Fruit fly (Drosophila melanogaster) whole organism, embryonic: ENCODE measurements around the gene Vti1a.

Experiments
- B-H1 ChIP-seq: fragments of 200-800 bp; sonication (Bioruptor generic); IDR thresholded peaks from 3 replicates; pipeline ENCODE4 v1.3.6; 2022; ENCODE audit warnings: missing biosample characterization, missing genetic modification characterization
- BtbVII ChIP-seq: fragments of 200-800 bp; sonication (Bioruptor generic); optimal IDR thresholded peaks from 3 replicates; lab custom pipeline; 2017; ENCODE audit warnings: missing biosample characterization, mild to moderate bottlenecking, missing genetic modification characterization
- C15 ChIP-seq: fragments of 200-800 bp; sonication (Bioruptor generic); IDR thresholded peaks from 3 replicates; pipeline ENCODE4 v1.3.6; 2022; ENCODE audit warnings: missing biosample characterization, missing genetic modification characterization
- CG11695 ChIP-seq: fragments of 200-800 bp; sonication (Bioruptor generic); IDR thresholded peaks from 3 replicates; pipeline ENCODE4 v1.3.6; 2022; ENCODE audit warnings: missing biosample characterization, missing genetic modification characterization
- CG13624 ChIP-seq: fragments of 200-800 bp; sonication (Bioruptor generic); optimal IDR thresholded peaks from 2 replicates; lab custom pipeline; 2016; ENCODE audit warnings: missing biosample characterization, missing genetic modification characterization
- CG14667 ChIP-seq: fragments of 200-800 bp; sonication (Bioruptor generic); IDR thresholded peaks from 2 replicates; pipeline ENCODE4 v1.3.6; 2022; ENCODE audit warnings: missing biosample characterization, missing genetic modification characterization
- CG15073 ChIP-seq: fragments of 200-800 bp; sonication (Bioruptor generic); optimal IDR thresholded peaks from 2 replicates; lab custom pipeline; 2016; ENCODE audit warnings: missing biosample characterization, missing genetic modification characterization
- CG15269 ChIP-seq: fragments of 200-800 bp; sonication (Bioruptor generic); optimal IDR thresholded peaks from 2 replicates; lab custom pipeline; 2018; ENCODE audit warnings: missing biosample characterization, mild to moderate bottlenecking, missing genetic modification characterization, moderate library complexity
- CG1602 ChIP-seq: fragments of 200-800 bp; sonication (Bioruptor generic); optimal IDR thresholded peaks from 3 replicates; lab custom pipeline; 2016; ENCODE audit warnings: missing biosample characterization, missing genetic modification characterization
- CG18476 ChIP-seq: fragments of 200-800 bp; sonication (Bioruptor generic); optimal IDR thresholded peaks from 2 replicates; lab custom pipeline; 2016; ENCODE audit warnings: missing biosample characterization, mild to moderate bottlenecking, missing genetic modification characterization
- CG2120 ChIP-seq: fragments of 200-800 bp; sonication (Bioruptor generic); optimal IDR thresholded peaks from 3 replicates; lab custom pipeline; 2016; ENCODE audit warnings: missing biosample characterization, missing genetic modification characterization
- CG2199 ChIP-seq: fragments of 200-800 bp; sonication (Bioruptor generic); IDR thresholded peaks from 3 replicates; pipeline ENCODE4 v1.3.6; 2022; ENCODE audit warnings: missing biosample characterization, missing genetic modification characterization
- CG4730 ChIP-seq: fragments of 200-800 bp; sonication (Bioruptor generic); IDR thresholded peaks from 2 replicates; pipeline ENCODE4 v1.3.6; 2022; ENCODE audit warnings: missing biosample characterization, missing genetic modification characterization
- CG6813 ChIP-seq: fragments of 200-800 bp; sonication (Bioruptor generic); optimal IDR thresholded peaks from 2 replicates; lab custom pipeline; 2017; ENCODE audit warnings: missing biosample characterization, missing genetic modification characterization, mild to moderate bottlenecking, moderate library complexity, missing genetic modification reagents
- CG7839 ChIP-seq: fragments of 200-800 bp; sonication (Bioruptor generic); optimal IDR thresholded peaks from 3 replicates; lab custom pipeline; 2018; ENCODE audit warnings: missing biosample characterization, mild to moderate bottlenecking, missing genetic modification characterization, moderate library complexity
- Dip2 ChIP-seq: fragments of 200-800 bp; sonication (Bioruptor generic); IDR thresholded peaks from 2 replicates; pipeline ENCODE4 v1.3.6; 2022; ENCODE audit warnings: missing biosample characterization, missing genetic modification characterization
- Doc2 ChIP-seq: fragments of 200-800 bp; sonication (Bioruptor generic); IDR thresholded peaks from 2 replicates; pipeline ENCODE4 v1.3.6; 2022; ENCODE audit warnings: missing biosample characterization, missing genetic modification characterization
- E2f1 ChIP-seq: fragments of 200-800 bp; sonication (Bioruptor generic); IDR thresholded peaks from 2 replicates; pipeline ENCODE4 v1.3.6; 2022; ENCODE audit warnings: missing biosample characterization, missing genetic modification characterization
- Hr78 ChIP-seq, 2 experiments: fragments of 200-800 bp in 1 of 2; fragments of >200 bp in 1 of 2; sonication (Bioruptor generic) in 1 of 2; optimal IDR thresholded peaks; 2 replicates each; lab custom pipeline; 2017 to 2019; ENCODE audit warnings: missing biosample characterization in 2 of 2, missing genetic modification characterization in 2 of 2, mild to moderate bottlenecking in 1 of 2, moderate library complexity in 1 of 2
- MTF-1 ChIP-seq: fragments of 200-800 bp; sonication (Bioruptor generic); optimal IDR thresholded peaks from 2 replicates; lab custom pipeline; 2018; ENCODE audit warnings: missing biosample characterization, mild to moderate bottlenecking, missing genetic modification characterization, borderline replicate concordance
- Med ChIP-seq: fragments of 200-800 bp; sonication (Bioruptor generic); peaks from one replicate; lab custom pipeline; 2016; ENCODE audit warnings: missing biosample characterization, missing genetic modification characterization, mild to moderate bottlenecking, inconsistent platforms, moderate library complexity
- Mes4 ChIP-seq: fragments of 200-800 bp; sonication (Bioruptor generic); optimal IDR thresholded peaks from 2 replicates; lab custom pipeline; 2016; ENCODE audit warnings: missing biosample characterization, missing genetic modification characterization
- Mrtf ChIP-seq: fragments of 200-800 bp; sonication (Bioruptor generic); IDR thresholded peaks from 3 replicates; pipeline ENCODE4 v1.3.6; 2022; ENCODE audit warnings: missing biosample characterization, missing genetic modification characterization
- Nf-YB ChIP-seq: fragments of 200-800 bp; sonication (Bioruptor generic); optimal IDR thresholded peaks from 3 replicates; lab custom pipeline; 2019; ENCODE audit warnings: missing biosample characterization, mild to moderate bottlenecking, missing genetic modification characterization, moderate library complexity
- NfI ChIP-seq: fragments of 200-800 bp; sonication (Bioruptor generic); optimal IDR thresholded peaks from 3 replicates; lab custom pipeline; 2018; ENCODE audit warnings: missing biosample characterization, mild to moderate bottlenecking, missing genetic modification characterization, moderate library complexity
- Sin3A ChIP-seq: fragments of >200 bp; optimal IDR thresholded peaks from 2 replicates; lab custom pipeline; 2018
- Sox102F ChIP-seq: fragments of 200-800 bp; sonication (Bioruptor generic); optimal IDR thresholded peaks from 2 replicates; lab custom pipeline; 2018; ENCODE audit warnings: missing biosample characterization, mild to moderate bottlenecking, missing genetic modification characterization, moderate library complexity
- Taf1 ChIP-seq: fragments of 200-800 bp; sonication (Bioruptor generic); IDR thresholded peaks from 2 replicates; pipeline ENCODE4 v1.3.6; 2022; ENCODE audit warnings: missing biosample characterization, missing genetic modification characterization
- abd-A ChIP-seq: fragments of 200-800 bp; sonication (Bioruptor generic); optimal IDR thresholded peaks from 3 replicates; lab custom pipeline; 2019; ENCODE audit warnings: missing biosample characterization, mild to moderate bottlenecking, missing genetic modification characterization, moderate library complexity
- al ChIP-seq: fragments of 200-800 bp; sonication (Bioruptor generic); IDR thresholded peaks from 2 replicates; pipeline ENCODE4 v1.3.6; 2022; ENCODE audit warnings: missing biosample characterization, missing genetic modification characterization
- ara ChIP-seq: fragments of 200-800 bp; sonication (Bioruptor generic); IDR thresholded peaks from 2 replicates; pipeline ENCODE4 v1.3.6; 2022; ENCODE audit warnings: missing biosample characterization, missing genetic modification characterization
- bab2 ChIP-seq: fragments of 200-800 bp; sonication (Bioruptor generic); optimal IDR thresholded peaks from 2 replicates; lab custom pipeline; 2016; ENCODE audit warnings: missing biosample characterization, missing genetic modification characterization
- bsh ChIP-seq, 2 experiments: fragments of 200-800 bp; sonication (Bioruptor generic); optimal IDR thresholded peaks; 2 replicates each; lab custom pipeline; 2017 to 2018; ENCODE audit warnings: mild to moderate bottlenecking in 2 of 2, missing biosample characterization in 2 of 2, missing genetic modification characterization in 2 of 2, moderate library complexity in 1 of 2
- chif ChIP-seq, 2 experiments: fragments of 200-800 bp; sonication (Bioruptor generic); optimal IDR thresholded peaks; 3 replicates each; lab custom pipeline; 2016; ENCODE audit warnings: missing biosample characterization in 2 of 2, missing genetic modification characterization in 2 of 2
- crp ChIP-seq, 2 experiments: fragments of 200-800 bp; sonication (Bioruptor generic); optimal IDR thresholded peaks; 2 replicates in 1 of 2; 3 replicates in 1 of 2; lab custom pipeline; 2017; ENCODE audit warnings: missing biosample characterization in 2 of 2, missing genetic modification characterization in 2 of 2, mild to moderate bottlenecking in 1 of 2, moderate library complexity in 1 of 2
- dm ChIP-seq: fragments of 200-800 bp; sonication (Bioruptor generic); optimal IDR thresholded peaks from 3 replicates; lab custom pipeline; 2016; ENCODE audit warnings: missing biosample characterization, missing genetic modification characterization
- eve ChIP-seq, 2 experiments: fragments of >200 bp; optimal IDR thresholded peaks; 2 replicates each; lab custom pipeline; 2017; ENCODE audit warnings: missing biosample characterization in 2 of 2, missing genetic modification characterization in 2 of 2
- exex ChIP-seq: fragments of 200-800 bp; sonication (Bioruptor generic); optimal IDR thresholded peaks from 4 replicates; lab custom pipeline; 2018; ENCODE audit warnings: missing biosample characterization, mild to moderate bottlenecking, missing genetic modification characterization, moderate library complexity
- hth ChIP-seq: fragments of >200 bp; optimal IDR thresholded peaks from 2 replicates; lab custom pipeline; 2017; ENCODE audit warnings: inconsistent platforms
- jigr1 ChIP-seq: fragments of 200-800 bp; sonication (Bioruptor generic); IDR thresholded peaks from 3 replicates; pipeline ENCODE4 v1.3.6; 2022; ENCODE audit warnings: missing biosample characterization, missing genetic modification characterization
- kah ChIP-seq: fragments of 200-800 bp; sonication (Bioruptor generic); optimal IDR thresholded peaks from 2 replicates; lab custom pipeline; 2018; ENCODE audit warnings: missing biosample characterization, mild to moderate bottlenecking, missing genetic modification characterization
- lmd ChIP-seq: fragments of 200-800 bp; sonication (Bioruptor generic); IDR thresholded peaks from 2 replicates; pipeline ENCODE4 v1.3.6; 2022; ENCODE audit warnings: missing biosample characterization, missing genetic modification characterization
- nerfin-2 ChIP-seq: fragments of 200-800 bp; sonication (Bioruptor generic); IDR thresholded peaks from 2 replicates; pipeline ENCODE4 v1.3.6; 2022; ENCODE audit warnings: missing biosample characterization, missing genetic modification characterization; ENCODE audit not compliant: partially characterized antibody
- nmo ChIP-seq: fragments of 200-800 bp; sonication (Bioruptor generic); optimal IDR thresholded peaks from 2 replicates; lab custom pipeline; 2018; ENCODE audit warnings: missing biosample characterization, mild to moderate bottlenecking, missing genetic modification characterization, moderate library complexity
- oc ChIP-seq: fragments of 200-800 bp; sonication (Bioruptor generic); optimal IDR thresholded peaks from 2 replicates; lab custom pipeline; 2018; ENCODE audit warnings: missing biosample characterization, mild to moderate bottlenecking, missing genetic modification characterization, moderate library complexity
- onecut ChIP-seq: fragments of 200-800 bp; sonication (Bioruptor generic); IDR thresholded peaks from 2 replicates; pipeline ENCODE4 v1.3.6; 2022; ENCODE audit warnings: missing biosample characterization, missing genetic modification characterization
- prd ChIP-seq, 3 experiments: fragments of >200 bp in 2 of 3; fragments of 200-800 bp in 1 of 3; sonication (Bioruptor generic) in 1 of 3; optimal IDR thresholded peaks in 2 of 3; IDR thresholded peaks in 1 of 3; 2 replicates in 2 of 3; 3 replicates in 1 of 3; pipeline versions ENCODE4 v1.3.6 to Lab custom; 2017 to 2022; ENCODE audit warnings: missing biosample characterization in 1 of 3, missing genetic modification characterization in 1 of 3
- sisA ChIP-seq: fragments of 200-800 bp; sonication (Bioruptor generic); IDR thresholded peaks from 2 replicates; pipeline ENCODE4 v1.3.6; 2022; ENCODE audit warnings: missing biosample characterization, missing genetic modification characterization
- slbo ChIP-seq: fragments of 200-800 bp; sonication (Bioruptor generic); IDR thresholded peaks from 2 replicates; pipeline ENCODE4 v1.3.6; 2022; ENCODE audit warnings: missing biosample characterization, missing genetic modification characterization
- tx ChIP-seq: fragments of 200-800 bp; sonication (Bioruptor generic); optimal IDR thresholded peaks from 2 replicates; lab custom pipeline; 2016; ENCODE audit warnings: missing biosample characterization, missing genetic modification characterization

The Vti1a gene

DNA sequence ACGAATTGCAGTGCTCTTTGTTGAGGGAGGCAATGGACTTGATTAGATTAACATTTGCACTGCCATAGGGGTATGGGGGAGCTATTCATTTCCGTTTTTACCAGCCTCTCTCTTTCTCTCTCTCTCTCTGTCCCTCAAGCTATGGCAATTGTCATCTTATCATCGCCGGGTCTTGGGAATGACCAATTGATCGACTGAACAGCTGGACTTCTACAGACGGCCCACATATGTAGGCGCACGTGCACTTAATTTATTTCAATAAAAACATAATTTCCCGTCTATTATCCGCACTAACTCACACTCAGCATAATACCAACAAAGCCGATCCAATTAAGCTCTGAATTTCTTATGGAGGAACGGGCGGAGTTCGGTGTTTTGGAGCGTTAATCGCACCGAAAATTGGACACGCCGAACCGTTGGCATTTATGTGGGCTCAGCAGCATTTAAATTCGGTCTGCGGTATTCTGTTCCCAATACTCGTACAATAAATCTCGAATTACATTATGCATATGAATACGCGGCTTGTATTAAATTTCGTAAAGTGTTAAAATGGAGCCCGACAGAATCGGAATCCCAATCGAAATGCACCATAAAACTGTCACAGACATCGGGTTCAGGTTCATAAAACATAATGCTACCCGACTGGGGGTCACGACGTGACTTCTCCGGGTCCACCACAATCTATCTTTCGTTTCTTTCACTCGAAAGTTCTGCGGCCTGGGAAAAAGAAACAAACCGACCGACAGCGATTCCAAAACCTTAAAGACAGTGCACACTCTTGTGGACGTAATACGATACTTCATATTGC, 31.1 kb upstream of the Vti1a start (continued):
- no peak for TF ChIP-seq BtbVII (GFP tag; lab: Kevin White, UChicago)
- TF ChIP-seq CG6813 (GFP tag; lab: Kevin White, UChicago) = no peak
- TF ChIP-seq Nf-YB (GFP tag; lab: Kevin White, UChicago) = no peak
- no peak for TF ChIP-seq Dip2 (GFP tag; lab: Robert Waterston, UW)
- TF ChIP-seq CG1602 (GFP tag; lab: Kevin White, UChicago) = no peak
- no peak for TF ChIP-seq sisA (GFP tag; lab: Robert Waterston, UW)
- no peak for TF ChIP-seq E2f1 (GFP tag; lab: Robert Waterston, UW)
- no peak for TF ChIP-seq CG18476 (GFP tag; lab: Kevin White, UChicago)
- no peak for TF ChIP-seq Taf1 (GFP tag; lab: Robert Waterston, UW)
- TF ChIP-seq Sin3A (lab: Kevin White, UChicago) = no peak
- no peak for TF ChIP-seq al (GFP tag; lab: Robert Waterston, UW)
- no peak for TF ChIP-seq CG2199 (GFP tag; lab: Robert Waterston, UW)
- TF ChIP-seq abd-A (tag; lab: Kevin White, UChicago) = peak; percentile 83
- TF ChIP-seq hth (lab: Kevin White, UChicago) = no peak
- no peak for TF ChIP-seq eve (GFP tag; optimal IDR thresholded peaks at IDR 0.05; lab: Kevin White, UChicago)
- no peak for TF ChIP-seq slbo (GFP tag; lab: Robert Waterston, UW)
- TF ChIP-seq nerfin-2 (GFP tag; lab: Robert Waterston, UW) = no peak
- no peak for TF ChIP-seq dm (GFP tag; lab: Kevin White, UChicago)
- no peak for TF ChIP-seq crp (GFP tag; optimal IDR thresholded peaks at IDR 0.05; lab: Kevin White, UChicago)
- peak in 1 of 2 experiments; percentile 53 for TF ChIP-seq Hr78 (GFP tag; optimal IDR thresholded peaks at IDR 0.05; lab: Kevin White, UChicago)
- TF ChIP-seq MTF-1 = no peak
- no peak for TF ChIP-seq CG15073 (GFP tag; lab: Kevin White, UChicago)
- TF ChIP-seq CG15269 (tag; lab: Kevin White, UChicago) = no peak
- TF ChIP-seq tx (GFP tag; lab: Kevin White, UChicago) = no peak
- peak; percentile 82 for TF ChIP-seq oc (tag; lab: Kevin White, UChicago)
- TF ChIP-seq lmd (GFP tag; lab: Robert Waterston, UW) = no peak
- no peak for TF ChIP-seq C15 (GFP tag; lab: Robert Waterston, UW)
- TF ChIP-seq bsh (GFP tag; optimal IDR thresholded peaks at IDR 0.05; lab: Kevin White, UChicago) = no peak
- no peak for TF ChIP-seq CG11695 (GFP tag; lab: Robert Waterston, UW)
- no peak for TF ChIP-seq CG14667
- TF ChIP-seq bab2 (GFP tag; lab: Kevin White, UChicago) = no peak
- no peak for TF ChIP-seq jigr1
- TF ChIP-seq CG4730 = no peak
- TF ChIP-seq onecut (GFP tag; lab: Robert Waterston, UW) = no peak

DNA sequence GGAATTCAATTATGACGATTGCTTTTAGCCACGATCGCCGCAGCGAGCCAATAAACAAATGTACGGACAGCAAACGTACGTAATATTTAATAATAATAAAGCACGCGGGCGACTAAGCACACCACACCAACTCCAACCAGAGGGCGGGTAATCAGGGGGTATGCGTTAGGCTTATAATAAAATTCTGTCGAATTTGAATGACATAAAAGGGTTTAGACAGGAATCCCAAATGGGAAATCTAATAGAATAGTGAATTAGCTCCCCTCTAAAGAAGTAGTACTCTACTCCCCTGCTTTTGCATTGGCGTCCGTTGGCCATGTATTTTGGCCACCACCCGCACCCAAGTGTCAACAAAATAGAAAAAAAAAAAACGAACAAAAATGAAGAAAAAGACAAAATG, 29.7 kb upstream of the Vti1a start:
- TF ChIP-seq CG2120 (GFP tag; lab: Kevin White, UChicago) (peak; percentile 3), CG18476 (GFP tag; lab: Kevin White, UChicago) (no peak), nerfin-2 (GFP tag; lab: Robert Waterston, UW) (0 out of 2 replicates have a peak, but pooled peaks have one; percentile 8), ara (GFP tag; lab: Robert Waterston, UW) (peak; percentile 20; the same call in 1 of the 2 replicates), NfI (no peak), CG7839 (tag; lab: Kevin White, UChicago) (peak; percentile 8), Mes4 (no peak), CG13624 (GFP tag; lab: Kevin White, UChicago) (no peak), Sox102F (peak; percentile 10), kah (GFP tag; lab: Kevin White, UChicago) (no peak), Doc2 (no peak), Med (GFP tag; lab: Kevin White, UChicago) (peak; percentile 70), chif (GFP tag; optimal IDR thresholded peaks at IDR 0.05; lab: Kevin White, UChicago) (no peak), B-H1 (GFP tag; lab: Robert Waterston, UW) (no peak), nmo (GFP tag; lab: Kevin White, UChicago) (no peak), exex (tag; lab: Kevin White, UChicago) (no peak), prd (optimal IDR thresholded peaks at IDR 0.05; lab: Kevin White, UChicago) (no peak), prd (GFP tag; IDR thresholded peaks at IDR 0.05; lab: Robert Waterston, UW) (peak; percentile 56), Mrtf (GFP tag; lab: Robert Waterston, UW) (peak; percentile 32; the same call in 1 of the 3 replicates)
